Worm (Caenorhabditis elegans) whole organism, late embryonic: Measurements from ENCODE around the gene srz-96.

Experiments
- C08G9.2 ChIP-seq: sonication (generic microtip); optimal IDR thresholded peaks from 2 replicates; lab custom pipeline; 2016; ENCODE audit warnings: mild to moderate bottlenecking, missing genetic modification characterization, moderate library complexity, missing compliant biosample characterization
- F13H6.1 ChIP-seq: sonication (generic microtip); optimal IDR thresholded peaks from 2 replicates; lab custom pipeline; 2016; ENCODE audit warnings: missing genetic modification characterization, missing compliant biosample characterization
- K02D7.2 ChIP-seq: sonication (generic microtip); optimal IDR thresholded peaks from 2 replicates; lab custom pipeline; 2017; ENCODE audit warnings: mild to moderate bottlenecking, missing genetic modification characterization, missing compliant biosample characterization
- ama-1 ChIP-seq: fragments of 150-350 bp; optimal IDR thresholded peaks from 2 replicates; lab custom pipeline; 2014
- ceh-14 ChIP-seq: sonication (generic microtip); optimal IDR thresholded peaks from 2 replicates; lab custom pipeline; 2016; ENCODE audit warnings: missing genotype, missing genetic modification characterization, missing compliant biosample characterization
- ceh-19 ChIP-seq: fragments of 200-800 bp; sonication (Bioruptor generic); optimal IDR thresholded peaks from 2 replicates; lab custom pipeline; 2018; ENCODE audit warnings: mild to moderate bottlenecking, missing genetic modification characterization, missing compliant biosample characterization
- ceh-24 ChIP-seq: sonication (generic microtip); optimal IDR thresholded peaks from 2 replicates; lab custom pipeline; 2016; ENCODE audit warnings: mild to moderate bottlenecking, missing genetic modification characterization, missing compliant biosample characterization
- ceh-30 ChIP-seq: fragments of 150-350 bp; optimal IDR thresholded peaks from 2 replicates; lab custom pipeline; 2014; ENCODE audit warnings: missing biosample characterization, missing genetic modification characterization
- ceh-48 ChIP-seq: sonication (generic microtip); optimal IDR thresholded peaks from 2 replicates; lab custom pipeline; 2016; ENCODE audit warnings: missing genetic modification characterization, inconsistent platforms, missing compliant biosample characterization
- dve-1 ChIP-seq: sonication (generic microtip); optimal IDR thresholded peaks from 2 replicates; lab custom pipeline; 2017; ENCODE audit warnings: antibody characterized with exemption, mild to moderate bottlenecking, missing genetic modification characterization, missing compliant biosample characterization
- elt-2 ChIP-seq: sonication (generic microtip); optimal IDR thresholded peaks from 2 replicates; lab custom pipeline; 2016; ENCODE audit warnings: missing genetic modification reagents, missing genetic modification characterization, missing compliant biosample characterization
- elt-4 ChIP-seq: sonication (generic microtip); optimal IDR thresholded peaks from 2 replicates; lab custom pipeline; 2016; ENCODE audit warnings: missing genetic modification characterization, missing compliant biosample characterization
- gmeb-2 ChIP-seq: sonication (generic microtip); optimal IDR thresholded peaks from 2 replicates; lab custom pipeline; 2016; ENCODE audit warnings: missing genetic modification characterization, inconsistent platforms, missing compliant biosample characterization
- lin-11 ChIP-seq: fragments of 200-800 bp; sonication (Bioruptor generic); optimal IDR thresholded peaks from 2 replicates; lab custom pipeline; 2018; ENCODE audit warnings: mild to moderate bottlenecking, missing genetic modification characterization, missing compliant biosample characterization
- mec-3 ChIP-seq: sonication (generic microtip); optimal IDR thresholded peaks from 2 replicates; lab custom pipeline; 2016; ENCODE audit warnings: borderline replicate concordance, missing genetic modification characterization, missing compliant biosample characterization
- npax-4 ChIP-seq: sonication (generic microtip); optimal IDR thresholded peaks from 2 replicates; lab custom pipeline; 2016; ENCODE audit warnings: missing genetic modification characterization, missing compliant biosample characterization
- odd-2 ChIP-seq: sonication (generic microtip); optimal IDR thresholded peaks from 2 replicates; lab custom pipeline; 2017; ENCODE audit warnings: antibody characterized with exemption, mild to moderate bottlenecking, missing genetic modification characterization, missing compliant biosample characterization
- pag-3 ChIP-seq: sonication (generic microtip); optimal IDR thresholded peaks from 2 replicates; lab custom pipeline; 2016; ENCODE audit warnings: missing compliant biosample characterization, missing genetic modification characterization, borderline replicate concordance
- pha-2 ChIP-seq: sonication (generic microtip); optimal IDR thresholded peaks from 2 replicates; lab custom pipeline; 2017; ENCODE audit warnings: mild to moderate bottlenecking, missing genetic modification characterization, missing compliant biosample characterization
- pqm-1 ChIP-seq: sonication (generic microtip); optimal IDR thresholded peaks from 2 replicates; lab custom pipeline; 2016; ENCODE audit warnings: missing genetic modification characterization, missing compliant biosample characterization
- rnt-1 ChIP-seq: sonication (generic microtip); optimal IDR thresholded peaks from 2 replicates; lab custom pipeline; 2016; ENCODE audit warnings: missing genetic modification characterization, missing compliant biosample characterization
- sox-2 ChIP-seq: fragments of 200-800 bp; sonication (Bioruptor generic); IDR thresholded peaks from 2 replicates; pipeline ENCODE4 v1.3.6; 2022; ENCODE audit warnings: missing genetic modification reagents, missing genetic modification characterization, missing compliant biosample characterization
- syd-9 ChIP-seq: sonication (generic microtip); optimal IDR thresholded peaks from 2 replicates; lab custom pipeline; 2016; ENCODE audit warnings: mild to moderate bottlenecking, missing genetic modification characterization, moderate library complexity, missing compliant biosample characterization
- tbx-7 ChIP-seq: sonication (generic microtip); optimal IDR thresholded peaks from 2 replicates; lab custom pipeline; 2016; ENCODE audit warnings: missing genotype, missing genetic modification characterization, missing compliant biosample characterization
- ttx-3 ChIP-seq: sonication (generic microtip); optimal IDR thresholded peaks from 2 replicates; lab custom pipeline; 2016; ENCODE audit warnings: missing genetic modification reagents, missing genetic modification characterization, missing compliant biosample characterization
- unc-3 ChIP-seq, 2 experiments: fragments of 200-800 bp in 1 of 2; sonication (Bioruptor generic) in 1 of 2; sonication (generic microtip) in 1 of 2; conservative IDR thresholded peaks in 1 of 2; optimal IDR thresholded peaks in 1 of 2; 2 replicates each; pipeline versions ENCODE4 v1.3.6 to Lab custom; 2016 to 2022; ENCODE audit warnings: missing compliant biosample characterization in 2 of 2, missing genetic modification characterization in 2 of 2, missing genetic modification reagents in 1 of 2
- zip-5 ChIP-seq: sonication (generic microtip); optimal IDR thresholded peaks from 2 replicates; lab custom pipeline; 2016; ENCODE audit warnings: missing genetic modification characterization, missing compliant biosample characterization

The srz-96 gene

DNA sequence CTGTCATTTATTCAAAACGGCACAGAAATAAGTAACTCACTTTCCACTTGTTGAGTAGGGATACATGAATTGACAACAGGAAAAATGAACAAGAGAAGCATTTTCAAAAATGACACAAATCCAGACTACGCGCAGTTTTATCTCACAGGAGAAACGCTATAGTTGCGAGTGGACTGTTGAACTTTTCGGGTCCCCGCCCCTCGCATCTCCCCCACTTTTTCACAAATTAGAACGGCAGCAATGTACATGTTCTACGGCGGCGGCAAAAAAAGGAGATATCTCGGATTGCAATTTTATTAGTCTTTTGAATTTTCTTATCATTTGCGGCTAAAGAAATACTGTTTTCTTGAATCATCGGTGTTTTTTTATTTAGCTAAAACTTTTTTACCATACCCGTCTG is 46.4 kb downstream of the srz-96 start, which contains the start of gene clec-242:
Gene clec-242, minus strand, starts transcription at position 101 of the 400 bp plus-strand sequence.
- TF ChIP-seq ceh-48 (tag; lab: Kevin White, UChicago) (no peak), pqm-1 (no peak), ceh-14 (tag; lab: Kevin White, UChicago) (no peak), dve-1 (tag; lab: Kevin White, UChicago) (no peak), F13H6.1 (tag; lab: Kevin White, UChicago) (no peak), lin-11 (tag; lab: Kevin White, UChicago) (no peak), C08G9.2 (tag; lab: Kevin White, UChicago) (no peak), syd-9 (no peak), sox-2 (GFP tag; lab: Robert Waterston, UW) (no peak), npax-4 (no peak), mec-3 (tag; lab: Kevin White, UChicago) (no peak), pha-2 (tag; lab: Kevin White, UChicago) (no peak), elt-4 (tag; lab: Kevin White, UChicago) (no peak)

DNA sequence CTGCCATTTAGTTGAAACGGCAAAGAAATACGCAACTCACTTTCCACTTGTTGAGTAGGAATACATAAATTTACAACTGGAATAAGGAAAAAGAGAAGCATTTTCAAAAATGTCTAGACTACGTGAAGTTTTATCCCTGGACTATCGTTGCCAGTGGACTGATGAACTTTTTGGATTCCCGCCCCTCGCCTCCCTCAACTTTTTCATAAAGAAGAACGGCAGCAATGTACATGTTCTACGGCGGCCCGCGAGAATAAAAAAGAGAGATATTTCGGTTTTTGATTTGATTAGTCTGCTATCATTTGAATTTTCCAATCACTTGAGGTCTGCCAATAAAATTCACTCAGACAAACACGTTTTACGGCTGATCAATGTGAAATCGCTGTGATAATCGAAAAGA is 49.9 kb downstream of the srz-96 start, which contains the start of gene clec-243:
Gene clec-243, minus strand, starts transcription at position 101 of the 400 bp plus-strand sequence.
- TF ChIP-seq rnt-1 (no peak), elt-2 (tag; lab: Kevin White, UChicago) (no peak), gmeb-2 (tag; lab: Kevin White, UChicago) (no peak), K02D7.2 (tag; lab: Kevin White, UChicago) (no peak), ttx-3 (tag; lab: Kevin White, UChicago) (no peak), ceh-19 (GFP tag; lab: Kevin White, UChicago) (no peak), unc-3 (GFP tag; conservative IDR thresholded peaks at IDR 0.05; lab: Robert Waterston, UW) (no peak), unc-3 (tag; optimal IDR thresholded peaks at IDR 0.05; lab: Kevin White, UChicago) (no peak), ceh-24 (tag; lab: Kevin White, UChicago) (no peak), odd-2 (tag; lab: Kevin White, UChicago) (no peak), pag-3 (tag; lab: Kevin White, UChicago) (no peak), dve-1 (tag; lab: Kevin White, UChicago) (no peak), ama-1 (lab: Kevin White, UChicago) (no peak), tbx-7 (no peak), zip-5 (no peak), ceh-30 (tag; lab: Kevin White, UChicago) (no peak)
